4 worm cellular contexts compared by ENCODE assay signal in genomic region chrV:10168870-10169269, ce11.
TF ChIP-seq lines count a peak whose summit lies in the region.

No protein-coding gene starts in this region.

TF ChIP-seq in whole organism, L1 larva, 84 proteins besides CTCF, POLR2A, EP300 and RAD21:
- TF ChIP-seq nhr-47 (tag; optimal IDR thresholded peaks at IDR 0.05; lab: Kevin White, UChicago) (peak; percentile 41), aly-2 (tag; optimal IDR thresholded peaks at IDR 0.05; lab: Kevin White, UChicago) (peak; percentile 34), lsy-2 (tag; optimal IDR thresholded peaks at IDR 0.05; lab: Kevin White, UChicago) (peak in 1 of 2 experiments; percentile 16), ztf-11 (tag; optimal IDR thresholded peaks at IDR 0.05; lab: Kevin White, UChicago) (no peak), nhr-71 (tag; optimal IDR thresholded peaks at IDR 0.05; lab: Kevin White, UChicago) (peak; percentile 13), lin-13 (GFP tag; optimal IDR thresholded peaks at IDR 0.05; lab: Kevin White, UChicago) (no peak)

TF ChIP-seq in whole organism, L2 larva, 48 proteins besides CTCF, POLR2A, EP300 and RAD21:
- TF ChIP-seq unc-55 (GFP tag; optimal IDR thresholded peaks at IDR 0.05; lab: Kevin White, UChicago) (peak; percentile 51), nhr-10 (tag; optimal IDR thresholded peaks at IDR 0.05; lab: Kevin White, UChicago) (no peak), unc-62 (GFP tag; optimal IDR thresholded peaks at IDR 0.05; lab: Kevin White, UChicago) (no peak), peb-1 (tag; optimal IDR thresholded peaks at IDR 0.05; lab: Kevin White, UChicago) (no peak), lin-39 (tag; optimal IDR thresholded peaks at IDR 0.05; lab: Kevin White, UChicago) (no peak), gmeb-1 (tag; optimal IDR thresholded peaks at IDR 0.05; lab: Kevin White, UChicago) (no peak), ztf-11 (tag; optimal IDR thresholded peaks at IDR 0.05; lab: Kevin White, UChicago) (no peak), mab-5 (tag; optimal IDR thresholded peaks at IDR 0.05; lab: Kevin White, UChicago) (no peak), sma-3 (GFP tag; optimal IDR thresholded peaks at IDR 0.05; lab: Kevin White, UChicago) (no peak), ztf-4 (tag; optimal IDR thresholded peaks at IDR 0.05; lab: Kevin White, UChicago) (peak; percentile 13), R02D3.7 (tag; optimal IDR thresholded peaks at IDR 0.05; lab: Kevin White, UChicago) (no peak), skn-1 (tag; optimal IDR thresholded peaks at IDR 0.05; lab: Kevin White, UChicago) (no peak), nhr-237 (tag; optimal IDR thresholded peaks at IDR 0.05; lab: Kevin White, UChicago) (peak; percentile 8), fos-1 (tag; optimal IDR thresholded peaks at IDR 0.05; lab: Kevin White, UChicago) (no peak), nhr-11 (tag; optimal IDR thresholded peaks at IDR 0.05; lab: Kevin White, UChicago) (no peak), nhr-23 (tag; optimal IDR thresholded peaks at IDR 0.05; lab: Kevin White, UChicago) (no peak), mdl-1 (tag; optimal IDR thresholded peaks at IDR 0.05; lab: Kevin White, UChicago) (no peak), nhr-21 (tag; optimal IDR thresholded peaks at IDR 0.05; lab: Kevin White, UChicago) (no peak), snpc-4 (tag; optimal IDR thresholded peaks at IDR 0.05; lab: Kevin White, UChicago) (no peak), crh-2 (tag; optimal IDR thresholded peaks at IDR 0.05; lab: Kevin White, UChicago) (peak; percentile 40), elt-3 (tag; optimal IDR thresholded peaks at IDR 0.05; lab: Kevin White, UChicago) (no peak), dmd-4 (tag; optimal IDR thresholded peaks at IDR 0.05; lab: Kevin White, UChicago) (no peak), Y55F3AM.14 (GFP tag; optimal IDR thresholded peaks at IDR 0.05; lab: Kevin White, UChicago) (no peak), C34F6.9 (tag; optimal IDR thresholded peaks at IDR 0.05; lab: Kevin White, UChicago) (no peak), ceh-82 (tag; optimal IDR thresholded peaks at IDR 0.05; lab: Kevin White, UChicago) (no peak), elt-1 (tag; optimal IDR thresholded peaks at IDR 0.05; lab: Kevin White, UChicago) (no peak), lsy-2 (tag; optimal IDR thresholded peaks at IDR 0.05; lab: Kevin White, UChicago) (peak in 1 of 2 experiments; percentile 40), nhr-129 (tag; optimal IDR thresholded peaks at IDR 0.05; lab: Kevin White, UChicago) (no peak)

TF ChIP-seq in whole organism, L4 larva, 104 proteins besides CTCF, POLR2A, EP300 and RAD21:
- TF ChIP-seq lin-13 (GFP tag; optimal IDR thresholded peaks at IDR 0.05; lab: Kevin White, UChicago) = peak; percentile 24
- peak; percentile 49 for TF ChIP-seq mep-1 (tag; optimal IDR thresholded peaks at IDR 0.05; lab: Kevin White, UChicago)
- no peak for TF ChIP-seq rbr-2 (tag; optimal IDR thresholded peaks at IDR 0.05; lab: Kevin White, UChicago)
- no peak for TF ChIP-seq dmd-6 (GFP tag; IDR thresholded peaks at IDR 0.05; lab: Robert Waterston, UW)
- TF ChIP-seq ceh-20 (GFP tag; IDR thresholded peaks at IDR 0.05; lab: Robert Waterston, UW) = no peak
- no peak for TF ChIP-seq unc-39 (tag; optimal IDR thresholded peaks at IDR 0.05; lab: Kevin White, UChicago)

TF ChIP-seq in whole organism, young adult, 124 proteins besides CTCF, POLR2A, EP300 and RAD21:
- TF ChIP-seq K12H6.12 (tag; optimal IDR thresholded peaks at IDR 0.05; lab: Kevin White, UChicago) (no peak), lin-35 (GFP tag; optimal IDR thresholded peaks at IDR 0.05; lab: Kevin White, UChicago) (peak in 1 of 3 experiments; percentile 18), cebp-1 (GFP tag; IDR thresholded peaks at IDR 0.05; lab: Robert Waterston, UW) (no peak), cebp-1 (tag; optimal IDR thresholded peaks at IDR 0.05; lab: Kevin White, UChicago) (peak; percentile 1), lin-40 (tag; optimal IDR thresholded peaks at IDR 0.05; lab: Kevin White, UChicago) (peak; percentile 5), lsl-1 (GFP tag; optimal IDR thresholded peaks at IDR 0.05; lab: Kevin White, UChicago) (no peak)
TF ChIP-seq in whole organism, young adult: peak in this region for 3.
